Worm (Caenorhabditis elegans) whole organism, L3 larva: ENCODE measurements around the gene K12D12.5.

Experiments used
- ama-1 ChIP-seq: fragments of 150-350 bp; optimal IDR thresholded peaks from 2 replicates; lab custom pipeline; 2018
- daf-12 ChIP-seq: fragments of 150-350 bp; optimal IDR thresholded peaks from 2 replicates; lab custom pipeline; 2014; ENCODE audit warnings: missing biosample characterization, missing genetic modification reagents, missing genetic modification characterization
- elt-1 ChIP-seq: fragments of 150-350 bp; optimal IDR thresholded peaks from 2 replicates; lab custom pipeline; 2014; ENCODE audit warnings: missing biosample characterization, missing genetic modification characterization
- fkh-2 ChIP-seq: fragments of 150-350 bp; optimal IDR thresholded peaks from 2 replicates; lab custom pipeline; 2014; ENCODE audit warnings: missing biosample characterization, missing genetic modification reagents, missing genetic modification characterization
- snpc-4 ChIP-seq: fragments of 150-350 bp; optimal IDR thresholded peaks from 2 replicates; lab custom pipeline; 2014; ENCODE audit warnings: missing biosample characterization, missing genetic modification characterization
- unc-39 ChIP-seq: sonication (generic microtip); optimal IDR thresholded peaks from 4 replicates; lab custom pipeline; 2017; ENCODE audit warnings: missing biosample characterization, missing genetic modification characterization
- zag-1 ChIP-seq: fragments of 150-350 bp; optimal IDR thresholded peaks from 2 replicates; lab custom pipeline; 2014; ENCODE audit warnings: missing biosample characterization, missing genetic modification characterization

- TF ChIP-seq snpc-4 (tag; lab: Kevin White, UChicago) (no peak), daf-12 (tag; lab: Kevin White, UChicago) (no peak), ama-1 (lab: Kevin White, UChicago) (no peak), unc-39 (no peak), elt-1 (tag; lab: Kevin White, UChicago) (no peak), zag-1 (tag; lab: Kevin White, UChicago) (no peak), fkh-2 (no peak)
These were observed 37.1 kb upstream of the K12D12.5 start, which contains the start of gene Y6D1A.1 for ce11 chrII:11823566-11824308.
